Fruit fly (Drosophila melanogaster) whole organism, prepupa: ENCODE data around the gene mus201.

Experiments used
- CG10631 ChIP-seq: fragments of 200-800 bp; sonication (Bioruptor generic); optimal IDR thresholded peaks from 2 replicates; lab custom pipeline; 2016; ENCODE audit warnings: missing biosample characterization, missing genetic modification characterization
- CG10669 ChIP-seq: fragments of 200-800 bp; sonication (Bioruptor generic); optimal IDR thresholded peaks from 3 replicates; lab custom pipeline; 2018; ENCODE audit warnings: missing biosample characterization, mild to moderate bottlenecking, missing genetic modification characterization, moderate library complexity
- CG11294 ChIP-seq: fragments of 200-800 bp; sonication (Bioruptor generic); IDR thresholded peaks from 2 replicates; pipeline ENCODE4 v1.3.6; 2022; ENCODE audit warnings: missing biosample characterization, missing genetic modification characterization
- CG15336 ChIP-seq: fragments of 200-800 bp; sonication (Bioruptor generic); IDR thresholded peaks from 2 replicates; pipeline ENCODE4 v1.3.6; 2022; ENCODE audit warnings: missing biosample characterization, missing genetic modification characterization
- CG1621 ChIP-seq: fragments of 200-800 bp; sonication (Bioruptor generic); optimal IDR thresholded peaks from 3 replicates; lab custom pipeline; 2018; ENCODE audit warnings: missing biosample characterization, mild to moderate bottlenecking, missing genetic modification characterization
- CG16779 ChIP-seq: fragments of 200-800 bp; sonication (Bioruptor generic); optimal IDR thresholded peaks from 3 replicates; lab custom pipeline; 2017; ENCODE audit warnings: missing biosample characterization, mild to moderate bottlenecking, missing genetic modification characterization
- CG3032 ChIP-seq: fragments of 200-800 bp; optimal IDR thresholded peaks from 2 replicates; lab custom pipeline; 2019; ENCODE audit warnings: missing biosample characterization, mild to moderate bottlenecking, missing genetic modification characterization, moderate library complexity
- CG31627 ChIP-seq: fragments of 200-800 bp; sonication (Bioruptor generic); optimal IDR thresholded peaks from 3 replicates; lab custom pipeline; 2016; ENCODE audit warnings: missing biosample characterization, missing genetic modification characterization
- CG32006 ChIP-seq: fragments of 200-800 bp; sonication (Bioruptor generic); optimal IDR thresholded peaks from 3 replicates; lab custom pipeline; 2017; ENCODE audit warnings: missing biosample characterization, mild to moderate bottlenecking, missing genetic modification characterization
- CG34406 ChIP-seq: fragments of 200-800 bp; sonication (Bioruptor generic); optimal IDR thresholded peaks from 3 replicates; lab custom pipeline; 2016; ENCODE audit warnings: missing biosample characterization, missing genetic modification characterization
- CG6792 ChIP-seq: fragments of 200-800 bp; sonication (Bioruptor generic); optimal IDR thresholded peaks from 3 replicates; lab custom pipeline; 2016; ENCODE audit warnings: missing biosample characterization, missing genetic modification characterization
- CG6854 ChIP-seq: fragments of 200-800 bp; sonication (Bioruptor generic); optimal IDR thresholded peaks from 2 replicates; lab custom pipeline; 2017; ENCODE audit warnings: missing biosample characterization, mild to moderate bottlenecking, missing genetic modification characterization
- CG7368 ChIP-seq: fragments of 200-800 bp; sonication (Bioruptor generic); optimal IDR thresholded peaks from 3 replicates; lab custom pipeline; 2016; ENCODE audit warnings: missing biosample characterization, missing genetic modification characterization
- CG8319 ChIP-seq: fragments of 200-800 bp; sonication (Bioruptor generic); optimal IDR thresholded peaks from 3 replicates; lab custom pipeline; 2016; ENCODE audit warnings: missing biosample characterization, missing genetic modification characterization
- CG9139 ChIP-seq: fragments of 200-800 bp; sonication (Bioruptor generic); optimal IDR thresholded peaks from 3 replicates; lab custom pipeline; 2017; ENCODE audit warnings: missing biosample characterization, mild to moderate bottlenecking, missing genetic modification characterization
- Eip78C ChIP-seq: fragments of 200-800 bp; sonication (Bioruptor generic); peaks from one replicate; lab custom pipeline; 2016; ENCODE audit warnings: missing biosample characterization, missing genetic modification characterization
- Eip93F ChIP-seq: fragments of 200-800 bp; sonication (Bioruptor generic); optimal IDR thresholded peaks from 2 replicates; lab custom pipeline; 2016; ENCODE audit warnings: missing biosample characterization, mild to moderate bottlenecking, missing genetic modification characterization
- Ets21C ChIP-seq: fragments of 200-800 bp; sonication (Bioruptor generic); optimal IDR thresholded peaks from 3 replicates; lab custom pipeline; 2016; ENCODE audit warnings: missing biosample characterization, missing genetic modification characterization
- Gug ChIP-seq: fragments of 200-800 bp; sonication (Bioruptor generic); IDR thresholded peaks from 2 replicates; pipeline ENCODE4 v1.3.6; 2022; ENCODE audit warnings: missing biosample characterization, missing genetic modification characterization
- Hr39 ChIP-seq: fragments of 200-800 bp; sonication (Bioruptor generic); optimal IDR thresholded peaks from 2 replicates; lab custom pipeline; 2016; ENCODE audit warnings: missing biosample characterization, missing genetic modification characterization
- Hr4 ChIP-seq: fragments of 200-800 bp; sonication (Bioruptor generic); optimal IDR thresholded peaks from 3 replicates; lab custom pipeline; 2016; ENCODE audit warnings: missing biosample characterization, missing genetic modification characterization
- Lpt ChIP-seq: fragments of 200-800 bp; sonication (Bioruptor generic); optimal IDR thresholded peaks from 3 replicates; lab custom pipeline; 2016; ENCODE audit warnings: missing biosample characterization, missing genetic modification characterization
- Smox ChIP-seq: fragments of 200-800 bp; sonication (Bioruptor generic); optimal IDR thresholded peaks from 3 replicates; lab custom pipeline; 2016; ENCODE audit warnings: missing biosample characterization, missing genetic modification characterization
- achi ChIP-seq: fragments of 200-800 bp; sonication (Bioruptor generic); optimal IDR thresholded peaks from 3 replicates; lab custom pipeline; 2016; ENCODE audit warnings: missing biosample characterization, missing genetic modification characterization
- cyc ChIP-seq: fragments of 200-800 bp; sonication (Bioruptor generic); optimal IDR thresholded peaks from 3 replicates; lab custom pipeline; 2016; ENCODE audit warnings: missing biosample characterization, missing genetic modification characterization
- dac ChIP-seq: fragments of 200-800 bp; sonication (Bioruptor generic); optimal IDR thresholded peaks from 2 replicates; lab custom pipeline; 2017; ENCODE audit warnings: missing biosample characterization, mild to moderate bottlenecking, missing genetic modification characterization
- dsx ChIP-seq: fragments of 200-800 bp; optimal IDR thresholded peaks from 3 replicates; lab custom pipeline; 2019; ENCODE audit warnings: missing biosample characterization, mild to moderate bottlenecking, missing genetic modification characterization, moderate library complexity; ENCODE audit not compliant: poor library complexity, severe bottlenecking
- eg ChIP-seq: fragments of 200-800 bp; sonication (Bioruptor generic); IDR thresholded peaks from 3 replicates; pipeline ENCODE4 v1.3.6; 2022; ENCODE audit warnings: missing biosample characterization, missing genetic modification characterization
- esn ChIP-seq: fragments of 200-800 bp; sonication (Bioruptor generic); optimal IDR thresholded peaks from 2 replicates; lab custom pipeline; 2016; ENCODE audit warnings: missing biosample characterization, mild to moderate bottlenecking, missing genetic modification characterization, moderate library complexity
- fkh ChIP-seq: fragments of 200-800 bp; sonication (Bioruptor generic); optimal IDR thresholded peaks from 3 replicates; lab custom pipeline; 2017; ENCODE audit warnings: missing biosample characterization, mild to moderate bottlenecking, missing genetic modification characterization, moderate library complexity
- lz ChIP-seq: fragments of 200-800 bp; sonication (Bioruptor generic); optimal IDR thresholded peaks from 3 replicates; lab custom pipeline; 2016; ENCODE audit warnings: missing biosample characterization, missing genetic modification characterization
- net ChIP-seq: fragments of 200-800 bp; sonication (Bioruptor generic); optimal IDR thresholded peaks from 3 replicates; lab custom pipeline; 2016; ENCODE audit warnings: missing biosample characterization, missing genetic modification characterization
- pdm3 ChIP-seq: fragments of 200-800 bp; sonication (Bioruptor generic); optimal IDR thresholded peaks from 3 replicates; lab custom pipeline; 2016; ENCODE audit warnings: missing biosample characterization, missing genetic modification characterization
- salr ChIP-seq, 2 experiments: fragments of 200-800 bp; sonication (Bioruptor generic); optimal IDR thresholded peaks; 3 replicates each; lab custom pipeline; 2016 to 2018; ENCODE audit warnings: missing biosample characterization in 2 of 2, missing genetic modification characterization in 2 of 2, mild to moderate bottlenecking in 1 of 2
- ss ChIP-seq, 2 experiments: fragments of 200-800 bp; sonication (Bioruptor generic); optimal IDR thresholded peaks; 2 replicates in 1 of 2; 3 replicates in 1 of 2; lab custom pipeline; 2017 to 2018; ENCODE audit warnings: mild to moderate bottlenecking in 2 of 2, missing biosample characterization in 2 of 2, missing genetic modification characterization in 2 of 2, moderate library complexity in 1 of 2
- svp ChIP-seq: fragments of 200-800 bp; sonication (Bioruptor generic); peaks from one replicate; lab custom pipeline; 2016; ENCODE audit warnings: missing biosample characterization, missing genetic modification characterization
- vri ChIP-seq: fragments of 200-800 bp; sonication (Bioruptor generic); optimal IDR thresholded peaks from 3 replicates; lab custom pipeline; 2016; ENCODE audit warnings: missing biosample characterization, mild to moderate bottlenecking, missing genetic modification characterization

mus201 gene

dm6 chr2L:8478911-8479706, 41.1 kb downstream of the mus201 start (continued):
- TF ChIP-seq Hr39 (GFP tag; lab: Kevin White, UChicago) (no peak), CG1621 (tag; lab: Kevin White, UChicago) (peak; percentile 88), achi (peak; percentile 65), svp (GFP tag; lab: Kevin White, UChicago) (peak; percentile 39), CG16779 (peak; percentile 91), cyc (no peak), CG3032 (peak; percentile 77), dsx (GFP tag; lab: Kevin White, UChicago) (peak; percentile 65), CG10631 (GFP tag; lab: Kevin White, UChicago) (peak; percentile 23)

dm6 chr2L:8480825-8481224, 42.9 kb downstream of the mus201 start:
- TF ChIP-seq salr (GFP tag; optimal IDR thresholded peaks at IDR 0.05; lab: Kevin White, UChicago): no peak
- TF ChIP-seq Eip78C (GFP tag; lab: Kevin White, UChicago): no peak
- TF ChIP-seq CG32006 (GFP tag; lab: Kevin White, UChicago): no peak
- TF ChIP-seq CG31627 (GFP tag; lab: Kevin White, UChicago): no peak
- no peak for TF ChIP-seq CG11294 (GFP tag; lab: Robert Waterston, UW)
- no peak for TF ChIP-seq CG15336 (GFP tag; lab: Robert Waterston, UW)
- no peak for TF ChIP-seq dac
- no peak for TF ChIP-seq Eip93F (GFP tag; lab: Kevin White, UChicago)
- no peak for TF ChIP-seq Hr4 (GFP tag; lab: Kevin White, UChicago)
- no peak for TF ChIP-seq Hr39 (GFP tag; lab: Kevin White, UChicago)
- TF ChIP-seq Gug (GFP tag; lab: Robert Waterston, UW): no peak
- no peak for TF ChIP-seq svp (GFP tag; lab: Kevin White, UChicago)
- no peak for TF ChIP-seq Ets21C (GFP tag; lab: Kevin White, UChicago)

dm6 chr2L:8481623-8482424, 43.9 kb downstream of the mus201 start, which contains the start of gene CG43796:
Gene CG43796 (plus strand): TSS chr2L:8482374.
- TF ChIP-seq svp (GFP tag; lab: Kevin White, UChicago) (peak; percentile 28), Eip78C (GFP tag; lab: Kevin White, UChicago) (peak; percentile 50), CG31627 (GFP tag; lab: Kevin White, UChicago) (no peak), net (no peak), pdm3 (no peak), ss (GFP tag; optimal IDR thresholded peaks at IDR 0.05; lab: Kevin White, UChicago) (no peak), CG9139 (no peak)

dm6 chr2L:8485562-8485961, 47.6 kb downstream of the mus201 start:
- TF ChIP-seq CG10669: no peak
- TF ChIP-seq esn (GFP tag; lab: Kevin White, UChicago): no peak
- no peak for TF ChIP-seq CG34406 (GFP tag; lab: Kevin White, UChicago)
- no peak for TF ChIP-seq eg
- TF ChIP-seq Eip78C (GFP tag; lab: Kevin White, UChicago): peak; percentile 65
- no peak for TF ChIP-seq salr (GFP tag; optimal IDR thresholded peaks at IDR 0.05; lab: Kevin White, UChicago)
- TF ChIP-seq CG1621 (tag; lab: Kevin White, UChicago): no peak
- peak; percentile 7 for TF ChIP-seq CG6854 (GFP tag; lab: Kevin White, UChicago)
- TF ChIP-seq svp (GFP tag; lab: Kevin White, UChicago): peak; percentile 71
- TF ChIP-seq vri (GFP tag; lab: Kevin White, UChicago): no peak

dm6 chr2L:8488735-8489134, 50.8 kb downstream of the mus201 start, which contains the start of gene CG13088:
Gene CG13088 (plus strand): TSS chr2L:8488981.
- TF ChIP-seq CG16779 (no peak), dsx (GFP tag; lab: Kevin White, UChicago) (no peak), vri (GFP tag; lab: Kevin White, UChicago) (no peak), Smox (GFP tag; lab: Kevin White, UChicago) (peak; percentile 12), Lpt (GFP tag; lab: Kevin White, UChicago) (no peak), Eip93F (GFP tag; lab: Kevin White, UChicago) (no peak), CG8319 (GFP tag; lab: Kevin White, UChicago) (no peak), lz (peak; percentile 14), cyc (peak; percentile 24), CG6792 (GFP tag; lab: Kevin White, UChicago) (peak; percentile 2), fkh (GFP tag; lab: Kevin White, UChicago) (peak; percentile 98), CG7368 (no peak), salr (GFP tag; optimal IDR thresholded peaks at IDR 0.05; lab: Kevin White, UChicago) (no peak)
